Fruit fly (Drosophila melanogaster): Measurements from ENCODE around the gene alpha-Est8.

The alpha-Est8 gene

DNA sequence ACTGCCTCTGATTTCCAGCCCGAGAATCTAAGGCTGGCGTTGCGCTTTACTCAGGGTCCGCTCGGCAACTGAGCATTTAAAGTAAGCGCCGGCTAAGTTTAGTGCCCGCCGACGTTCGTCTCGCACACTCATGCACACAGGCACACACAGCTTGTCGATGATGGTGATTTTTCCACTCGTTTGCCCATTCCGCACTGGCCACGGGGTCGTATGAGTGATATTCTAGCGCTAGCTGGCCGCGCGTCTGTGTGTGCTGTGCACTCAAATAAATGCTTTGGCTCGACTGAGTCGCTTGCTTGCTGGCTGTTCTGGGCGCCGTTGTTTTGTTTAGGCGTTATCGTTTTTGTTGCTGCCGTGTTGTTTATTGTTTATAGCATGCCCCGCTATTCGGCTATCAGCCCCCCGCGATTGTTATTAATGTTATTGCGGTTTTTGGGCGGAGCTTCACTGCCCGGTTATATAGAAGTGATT lies at the start of gene alpha-Est8:
Gene alpha-Est8, minus strand, starts transcription at position 72 of the 471 bp plus-strand sequence.
- TF ChIP-seq CG17801 (GFP tag; optimal IDR thresholded peaks at IDR 0.05; ENCODE audit: partially characterized antibody), result peak; percentile 58

DNA sequence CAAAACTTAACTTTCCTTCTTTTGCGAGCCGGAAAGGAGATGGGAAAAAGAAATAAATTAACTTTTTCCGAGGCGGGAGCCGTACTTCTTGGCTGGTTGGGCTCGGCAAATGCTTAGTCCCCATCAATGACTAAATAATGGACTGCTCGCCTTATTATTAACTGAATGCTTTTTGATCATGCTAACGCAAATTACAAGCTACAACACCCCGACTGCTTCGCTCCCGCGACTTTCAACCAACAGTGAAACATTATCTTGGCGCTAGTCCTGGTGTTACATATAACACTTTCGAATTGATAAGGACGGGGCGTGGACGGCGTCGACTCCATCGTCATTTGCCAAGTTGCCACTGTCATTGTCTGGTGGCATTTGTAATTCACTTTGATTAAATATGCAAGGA lies 36.2 kb upstream of the alpha-Est8 start, which contains the start of gene CG45545:
Gene CG45545, plus strand, starts transcription at position 301 of the 400 bp plus-strand sequence.
- TF ChIP-seq CG17801 (GFP tag; optimal IDR thresholded peaks at IDR 0.05; ENCODE audit: partially characterized antibody), result no peak

DNA sequence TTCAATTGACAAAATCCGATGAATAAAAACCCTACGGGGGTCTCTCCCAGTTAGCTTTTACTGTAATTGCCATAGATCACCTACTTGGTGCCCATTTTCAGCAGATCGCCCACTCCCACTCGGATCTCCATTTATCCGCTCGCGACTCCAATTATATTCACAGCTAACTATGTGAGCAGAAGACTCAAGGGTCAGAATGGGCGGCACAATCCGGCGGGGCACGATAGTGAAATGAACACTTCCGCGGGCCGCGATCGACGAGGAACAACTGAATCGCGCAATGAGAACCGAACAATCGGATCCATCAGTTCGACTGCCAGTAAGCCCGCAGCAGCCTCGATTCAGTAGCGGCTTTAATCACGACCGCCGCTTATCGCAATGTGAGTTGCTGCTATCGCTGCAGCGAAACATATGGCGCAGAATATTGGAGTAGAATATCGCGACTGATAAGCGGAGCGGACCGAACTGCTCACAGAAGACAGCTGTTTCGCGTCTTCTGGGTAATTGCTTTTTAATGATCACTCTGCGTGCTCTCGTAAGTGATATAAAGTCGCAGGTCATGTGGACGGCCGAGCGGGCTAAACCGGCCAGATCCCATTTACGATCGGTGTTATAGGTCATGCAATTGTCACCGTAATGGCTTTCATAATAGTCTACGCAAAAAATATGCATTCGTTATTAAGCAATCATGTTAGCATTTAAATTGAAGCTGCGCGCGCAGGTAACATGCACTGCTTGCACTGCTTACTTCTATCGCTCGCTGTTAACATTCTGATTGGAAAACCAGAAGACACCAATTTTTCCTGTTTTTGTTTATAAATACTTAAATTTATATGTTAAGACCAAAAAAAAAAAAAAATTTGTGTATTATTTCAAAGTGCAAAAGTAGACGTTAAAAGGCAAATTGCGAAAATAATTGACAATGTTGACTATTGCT lies 33.6 kb upstream of the alpha-Est8 start, which contains the start of gene alpha-Est1:
Gene alpha-Est1, minus strand, starts transcription at position 317 of the 937 bp plus-strand sequence.
- no peak for TF ChIP-seq CG17801 (GFP tag; optimal IDR thresholded peaks at IDR 0.05; ENCODE audit: partially characterized antibody)

dm6 chr3R:7541145-7541860 lies 25.8 kb upstream of the alpha-Est8 start, which contains the start of the genes alpha-Est3 and alpha-Est2:
Gene alpha-Est3 (minus strand): TSS chr3R:7541631.
Gene alpha-Est2 (plus strand): TSS chr3R:7541810.
- peak; percentile 35 for TF ChIP-seq CG17801 (GFP tag; optimal IDR thresholded peaks at IDR 0.05; ENCODE audit: partially characterized antibody)

DNA sequence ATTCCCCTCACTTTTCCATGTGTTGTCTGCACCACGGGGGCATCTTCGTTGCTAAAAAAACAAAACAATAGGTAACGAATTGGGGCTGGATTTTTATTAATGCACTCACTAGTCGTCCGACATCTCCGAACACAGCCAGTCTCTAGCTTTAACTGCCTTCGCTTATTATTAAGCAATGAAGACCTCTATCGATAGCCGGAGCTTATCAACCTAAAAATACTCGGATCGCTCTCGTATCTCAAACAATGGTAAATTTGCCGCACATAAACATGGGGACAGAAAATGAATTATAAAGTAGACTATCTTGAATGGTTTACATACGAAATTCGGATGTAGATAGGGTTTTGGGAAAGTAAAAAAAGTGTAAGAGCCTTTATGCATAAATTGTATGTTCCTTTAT lies 23.0 kb upstream of the alpha-Est8 start, which contains the start of gene alpha-Est4:
Gene alpha-Est4, minus strand, starts transcription at position 181 of the 400 bp plus-strand sequence.
- TF ChIP-seq CG17801 (GFP tag; optimal IDR thresholded peaks at IDR 0.05; ENCODE audit: partially characterized antibody), result no peak

- no peak for TF ChIP-seq CG17801 (GFP tag; optimal IDR thresholded peaks at IDR 0.05; ENCODE audit: partially characterized antibody)
These were observed 20.8 kb upstream of the alpha-Est8 start, which contains the start of gene alpha-Est5 for dm6 chr3R:7536281-7536680. Gene alpha-Est5 (minus strand): TSS chr3R:7536390.

- TF ChIP-seq CG17801 (GFP tag; optimal IDR thresholded peaks at IDR 0.05; ENCODE audit: partially characterized antibody), result no peak
These were observed 20.1 kb upstream of the alpha-Est8 start for dm6 chr3R:7535606-7536005.

dm6 chr3R:7530184-7530821 lies 14.8 kb upstream of the alpha-Est8 start, which contains the start of the genes Rtnl2 and alphaTub84D:
Gene Rtnl2 (minus strand): TSS chr3R:7530241.
Gene alphaTub84D (plus strand): TSS chr3R:7530753.
- TF ChIP-seq CG17801 (GFP tag; optimal IDR thresholded peaks at IDR 0.05; ENCODE audit: partially characterized antibody), result no peak

- no peak for TF ChIP-seq CG17801 (GFP tag; optimal IDR thresholded peaks at IDR 0.05; ENCODE audit: partially characterized antibody)
These were observed 13.2 kb upstream of the alpha-Est8 start, which contains the start of gene alpha-Est6 for dm6 chr3R:7528677-7529076. Gene alpha-Est6 (minus strand): TSS chr3R:7528777.

dm6 chr3R:7524160-7524559 lies 8.7 kb upstream of the alpha-Est8 start:
- no peak for TF ChIP-seq CG17801 (GFP tag; optimal IDR thresholded peaks at IDR 0.05; ENCODE audit: partially characterized antibody)

DNA sequence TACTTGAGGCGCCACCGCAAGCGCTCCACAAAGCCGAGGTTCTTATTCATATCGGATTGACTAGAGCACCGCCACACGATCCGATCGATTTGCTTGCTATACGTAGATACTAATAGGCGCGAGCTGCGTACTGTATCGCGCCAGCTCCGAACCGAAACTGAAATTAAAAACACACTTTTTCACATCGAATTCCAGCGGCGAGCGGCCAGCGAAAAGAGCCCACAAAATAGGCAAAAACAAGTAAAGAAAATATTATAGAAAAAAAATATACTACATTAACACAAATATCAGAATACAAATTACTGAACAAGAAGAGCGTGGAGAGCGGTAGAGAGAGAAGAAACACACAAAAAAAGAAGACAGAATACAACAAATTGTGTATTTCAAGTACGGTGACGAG lies 8.1 kb upstream of the alpha-Est8 start, which contains the start of gene alpha-Est7:
Gene alpha-Est7, minus strand, starts transcription at position 160 of the 400 bp plus-strand sequence.
- TF ChIP-seq CG17801 (GFP tag; optimal IDR thresholded peaks at IDR 0.05; ENCODE audit: partially characterized antibody), result no peak

dm6 chr3R:7522266-7522955 lies 6.9 kb upstream of the alpha-Est8 start:
- no peak for TF ChIP-seq CG17801 (GFP tag; optimal IDR thresholded peaks at IDR 0.05; ENCODE audit: partially characterized antibody)

dm6 chr3R:7519356-7519755 lies 3.9 kb upstream of the alpha-Est8 start, which contains the start of gene Ubc84D:
Gene Ubc84D (minus strand): TSS chr3R:7519456.
- no peak for TF ChIP-seq CG17801 (GFP tag; optimal IDR thresholded peaks at IDR 0.05; ENCODE audit: partially characterized antibody)
